Worm (Caenorhabditis elegans) whole organism, L1 larva: ENCODE results near the gene ccdc-55.

Experiments
- C04F5.9 ChIP-seq: sonication (generic microtip); optimal IDR thresholded peaks from 2 replicates; lab custom pipeline; 2016; ENCODE audit warnings: missing genetic modification characterization, missing compliant biosample characterization
- C34B4.2 ChIP-seq: sonication (generic microtip); optimal IDR thresholded peaks from 2 replicates; lab custom pipeline; 2017; ENCODE audit warnings: mild to moderate bottlenecking, missing genetic modification characterization, missing compliant biosample characterization
- F16B12.6 ChIP-seq: fragments of 150-350 bp; optimal IDR thresholded peaks from 2 replicates; lab custom pipeline; 2014; ENCODE audit warnings: missing biosample characterization, missing genetic modification characterization
- ceh-63 ChIP-seq: fragments of 200-800 bp; sonication (Bioruptor generic); optimal IDR thresholded peaks from 2 replicates; lab custom pipeline; 2018; ENCODE audit warnings: mild to moderate bottlenecking, missing genetic modification characterization, missing compliant biosample characterization
- ceh-82 ChIP-seq, 3 experiments: fragments of 150-350 bp in 1 of 3; sonication (generic microtip) in 2 of 3; optimal IDR thresholded peaks; 2 replicates each; lab custom pipeline; 2014 to 2017; ENCODE audit warnings: missing biosample characterization in 3 of 3, missing genetic modification characterization in 3 of 3
- dsc-1 ChIP-seq: sonication (generic microtip); optimal IDR thresholded peaks from 2 replicates; lab custom pipeline; 2016; ENCODE audit warnings: mild to moderate bottlenecking, missing genetic modification characterization, missing compliant biosample characterization
- efl-1 ChIP-seq, 4 experiments: fragments of 150-350 bp; optimal IDR thresholded peaks in 3 of 4; peaks in 1 of 4; 1 replicate in 1 of 4; 2 replicates in 3 of 4; lab custom pipeline; 2014; ENCODE audit warnings: missing biosample characterization in 2 of 4, missing genetic modification characterization in 2 of 4, missing genetic modification reagents in 2 of 4
- elt-3 ChIP-seq, 6 experiments: fragments of 150-350 bp in 1 of 6; sonication (generic microtip); optimal IDR thresholded peaks; 2 replicates each; lab custom pipeline; 2017 to 2018; ENCODE audit warnings: missing biosample characterization in 6 of 6, missing genetic modification characterization in 6 of 6, inconsistent platforms in 1 of 6
- ets-5 ChIP-seq: fragments of 200-800 bp; sonication (Bioruptor generic); IDR thresholded peaks from 2 replicates; pipeline ENCODE4 v1.3.6; 2022; ENCODE audit warnings: missing genetic modification characterization, missing compliant biosample characterization
- fkh-10 ChIP-seq: sonication (generic microtip); optimal IDR thresholded peaks from 2 replicates; lab custom pipeline; 2017; ENCODE audit warnings: missing biosample characterization, missing genetic modification reagents, missing genetic modification characterization
- fos-1 ChIP-seq: fragments of 150-350 bp; optimal IDR thresholded peaks from 2 replicates; lab custom pipeline; 2014; ENCODE audit warnings: missing biosample characterization, missing genetic modification characterization
- irx-1 ChIP-seq: sonication (generic microtip); optimal IDR thresholded peaks from 2 replicates; lab custom pipeline; 2016; ENCODE audit warnings: missing genetic modification characterization, missing compliant biosample characterization
- isw-1 ChIP-seq: fragments of 200-800 bp; sonication (Bioruptor generic); IDR thresholded peaks from 2 replicates; pipeline ENCODE4 v1.3.6; 2022; ENCODE audit warnings: missing genetic modification characterization, missing compliant biosample characterization
- jun-1 ChIP-seq: fragments of 150-350 bp; optimal IDR thresholded peaks from 2 replicates; lab custom pipeline; 2014; ENCODE audit warnings: missing biosample characterization, missing genetic modification reagents, missing genetic modification characterization
- lin-13 ChIP-seq: fragments of 150-350 bp; optimal IDR thresholded peaks from 2 replicates; lab custom pipeline; 2014; ENCODE audit warnings: missing biosample characterization, missing genetic modification reagents, missing genetic modification characterization
- lin-15B ChIP-seq: fragments of 150-350 bp; sonication (generic microtip); optimal IDR thresholded peaks from 3 replicates; lab custom pipeline; 2014; ENCODE audit warnings: missing biosample characterization, missing genetic modification characterization
- lin-35 ChIP-seq, 2 experiments: fragments of 150-350 bp; optimal IDR thresholded peaks; 2 replicates each; lab custom pipeline; 2014; ENCODE audit warnings: missing biosample characterization in 2 of 2, missing genetic modification characterization in 2 of 2, missing genetic modification reagents in 2 of 2
- lin-39 ChIP-seq: fragments of 150-350 bp; optimal IDR thresholded peaks from 2 replicates; lab custom pipeline; 2014; ENCODE audit warnings: missing biosample characterization, missing genetic modification reagents, missing genetic modification characterization
- lir-3 ChIP-seq: sonication (generic microtip); optimal IDR thresholded peaks from 2 replicates; lab custom pipeline; 2016; ENCODE audit warnings: mild to moderate bottlenecking, missing genetic modification characterization, moderate library complexity, missing compliant biosample characterization; ENCODE audit not compliant: poor library complexity
- lsy-2 ChIP-seq, 2 experiments: fragments of 150-350 bp; optimal IDR thresholded peaks; 2 replicates each; lab custom pipeline; 2014; ENCODE audit warnings: missing biosample characterization in 2 of 2, missing genetic modification characterization in 2 of 2
- mab-9 ChIP-seq: fragments of 200-800 bp; sonication (Bioruptor generic); IDR thresholded peaks from 2 replicates; pipeline ENCODE4 v1.3.6; 2022; ENCODE audit warnings: missing genetic modification reagents, missing genetic modification characterization, missing compliant biosample characterization
- mep-1 ChIP-seq: fragments of 150-350 bp; optimal IDR thresholded peaks from 2 replicates; lab custom pipeline; 2014; ENCODE audit warnings: missing biosample characterization, missing genetic modification characterization
- nhr-12 ChIP-seq: sonication (generic microtip); optimal IDR thresholded peaks from 2 replicates; lab custom pipeline; 2017; ENCODE audit warnings: missing biosample characterization, missing genetic modification characterization
- nhr-20 ChIP-seq: sonication (generic microtip); optimal IDR thresholded peaks from 2 replicates; lab custom pipeline; 2016; ENCODE audit warnings: mild to moderate bottlenecking, missing genetic modification characterization, missing compliant biosample characterization
- nhr-28 ChIP-seq: fragments of 150-350 bp; optimal IDR thresholded peaks from 2 replicates; lab custom pipeline; 2014; ENCODE audit warnings: missing biosample characterization, missing genetic modification characterization
- nhr-47 ChIP-seq: sonication (generic microtip); optimal IDR thresholded peaks from 2 replicates; lab custom pipeline; 2016; ENCODE audit warnings: mild to moderate bottlenecking, missing genetic modification characterization, moderate library complexity, missing compliant biosample characterization
- nhr-71 ChIP-seq: sonication (generic microtip); optimal IDR thresholded peaks from 2 replicates; lab custom pipeline; 2016; ENCODE audit warnings: mild to moderate bottlenecking, missing genetic modification characterization, moderate library complexity, missing compliant biosample characterization
- nhr-76 ChIP-seq: sonication (generic microtip); optimal IDR thresholded peaks from 2 replicates; lab custom pipeline; 2017; ENCODE audit warnings: missing biosample characterization, missing genetic modification characterization
- nhr-77 ChIP-seq: fragments of 150-350 bp; optimal IDR thresholded peaks from 2 replicates; lab custom pipeline; 2014; ENCODE audit warnings: missing biosample characterization, missing genetic modification characterization
- nhr-85 ChIP-seq: sonication (generic microtip); peaks from one replicate; lab custom pipeline; 2016; ENCODE audit warnings: missing genetic modification characterization, inconsistent platforms, missing compliant biosample characterization
- nhr-90 ChIP-seq: sonication (generic microtip); optimal IDR thresholded peaks from 2 replicates; lab custom pipeline; 2016; ENCODE audit warnings: mild to moderate bottlenecking, missing genetic modification characterization, missing compliant biosample characterization; ENCODE audit not compliant: poor library complexity
- pax-3 ChIP-seq: fragments of 200-800 bp; sonication (Bioruptor generic); optimal IDR thresholded peaks from 2 replicates; lab custom pipeline; 2018; ENCODE audit warnings: mild to moderate bottlenecking, missing genetic modification characterization, moderate library complexity, missing compliant biosample characterization
- pqm-1 ChIP-seq: sonication (generic microtip); optimal IDR thresholded peaks from 3 replicates; lab custom pipeline; 2017; ENCODE audit warnings: missing biosample characterization, missing genetic modification characterization
- skn-1 ChIP-seq: fragments of 150-350 bp; optimal IDR thresholded peaks from 2 replicates; lab custom pipeline; 2014; ENCODE audit warnings: missing biosample characterization, missing genetic modification characterization
- swsn-7 ChIP-seq: sonication (generic microtip); optimal IDR thresholded peaks from 2 replicates; lab custom pipeline; 2016; ENCODE audit warnings: missing genetic modification characterization, missing compliant biosample characterization
- tlp-1 ChIP-seq: fragments of 150-350 bp; optimal IDR thresholded peaks from 2 replicates; lab custom pipeline; 2014; ENCODE audit warnings: missing biosample characterization, missing genetic modification characterization
- ztf-4 ChIP-seq: fragments of 150-350 bp; optimal IDR thresholded peaks from 2 replicates; lab custom pipeline; 2014; ENCODE audit warnings: missing biosample characterization, missing genetic modification characterization

Gene ccdc-55

DNA sequence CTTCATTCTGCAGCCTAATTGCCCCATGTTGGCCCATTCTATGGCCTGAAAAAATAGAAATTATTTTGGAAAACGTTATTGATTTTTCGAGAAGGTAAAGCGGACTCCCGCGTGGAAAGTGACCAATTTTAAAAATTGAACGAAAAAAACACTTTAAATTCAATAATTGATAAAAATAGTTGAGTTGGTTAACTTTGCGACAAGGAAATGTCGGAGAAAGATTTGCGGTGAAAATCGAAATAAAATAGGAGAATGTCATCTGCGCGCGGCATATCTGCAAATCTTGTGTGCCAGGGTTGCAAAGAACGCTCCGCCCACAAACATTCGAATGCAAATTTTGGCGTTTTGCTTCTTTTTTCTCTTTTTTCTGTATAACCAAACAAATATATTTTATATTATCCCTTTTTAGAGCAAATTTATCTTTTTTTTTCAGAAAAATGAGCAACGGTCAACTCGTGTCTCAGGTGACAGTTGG, 2.4 kb upstream of the ccdc-55 start, which contains the start of the genes rnf-121 and C16C10.4 (continued):
- TF ChIP-seq lsy-2 (tag; optimal IDR thresholded peaks at IDR 0.05; lab: Kevin White, UChicago), result peak; percentile 69 to 74
- TF ChIP-seq nhr-76 (tag; lab: Kevin White, UChicago), result no peak
- no peak for TF ChIP-seq lin-13 (GFP tag; lab: Kevin White, UChicago)
- peak; percentile 76 for TF ChIP-seq nhr-71
- no peak for TF ChIP-seq nhr-77 (tag; lab: Kevin White, UChicago)
- no peak for TF ChIP-seq lir-3 (tag; lab: Kevin White, UChicago)
- no peak for TF ChIP-seq ceh-63 (GFP tag; lab: Kevin White, UChicago)
- peak; percentile 74 for TF ChIP-seq mep-1 (tag; lab: Kevin White, UChicago)
- peak; percentile 35; the same call in 1 of the 2 replicates for TF ChIP-seq isw-1 (GFP tag; lab: Robert Waterston, UW)
- peak; percentile 45 for TF ChIP-seq jun-1 (tag; lab: Kevin White, UChicago)
- peak; percentile 76 for TF ChIP-seq nhr-47 (tag; lab: Kevin White, UChicago)
- TF ChIP-seq pax-3 (tag; lab: Kevin White, UChicago), result no peak
- TF ChIP-seq elt-3 (tag; optimal IDR thresholded peaks at IDR 0.05; lab: Kevin White, UChicago), result peak in 1 of 6 experiments; percentile 50
- TF ChIP-seq ztf-4 (tag; lab: Kevin White, UChicago), result peak; percentile 51
- peak; percentile 81 for TF ChIP-seq nhr-85 (tag; lab: Kevin White, UChicago)
- TF ChIP-seq C04F5.9, result peak; percentile 21
- TF ChIP-seq tlp-1 (tag; lab: Kevin White, UChicago), result no peak
- peak; percentile 60 for TF ChIP-seq lin-39 (tag; lab: Kevin White, UChicago)
- TF ChIP-seq fos-1 (tag; lab: Kevin White, UChicago), result no peak
- TF ChIP-seq lin-35 (GFP tag; optimal IDR thresholded peaks at IDR 0.05; lab: Kevin White, UChicago), result peak in 1 of 2 experiments; percentile 72
- peak; percentile 79 for TF ChIP-seq nhr-90
- no peak for TF ChIP-seq nhr-12 (tag; lab: Kevin White, UChicago)
- TF ChIP-seq irx-1 (tag; lab: Kevin White, UChicago), result peak; percentile 58
- peak; percentile 64 for TF ChIP-seq nhr-20
- TF ChIP-seq mab-9, result 0 out of 2 replicates have a peak, but pooled peaks have one; percentile 23
- no peak for TF ChIP-seq pqm-1
- peak; percentile 46 for TF ChIP-seq skn-1 (tag; lab: Kevin White, UChicago)

DNA sequence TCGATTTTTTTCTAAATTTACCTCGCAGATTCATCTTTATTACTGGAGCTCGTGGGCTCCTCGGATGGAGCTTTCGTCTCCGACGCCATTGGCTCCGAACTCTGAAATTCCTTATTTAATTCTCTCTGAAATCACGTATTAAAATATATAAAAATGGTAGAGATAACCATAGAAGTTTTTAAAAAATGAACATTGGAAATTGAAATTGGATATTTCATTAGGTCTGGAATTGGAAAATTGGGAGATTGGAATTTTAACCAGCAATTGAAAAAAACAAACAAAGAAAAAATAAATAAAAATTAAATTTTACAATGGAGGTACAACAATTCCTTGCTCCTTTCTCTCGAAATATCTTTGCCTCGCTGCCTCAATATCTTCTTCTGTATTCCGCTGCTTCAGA, 1.8 kb downstream of the ccdc-55 start, which contains the start of gene rnf-5:
rnf-5 (minus strand) TSS at position 101 of the 400 bp plus-strand sequence.
- TF ChIP-seq dsc-1 (tag; lab: Kevin White, UChicago) (no peak), fkh-10 (no peak), tlp-1 (tag; lab: Kevin White, UChicago) (no peak), F16B12.6 (tag; lab: Kevin White, UChicago) (no peak), C34B4.2 (no peak), elt-3 (tag; optimal IDR thresholded peaks at IDR 0.05; lab: Kevin White, UChicago) (no peak), lin-15B (no peak), nhr-28 (tag; lab: Kevin White, UChicago) (no peak), nhr-85 (tag; lab: Kevin White, UChicago) (no peak), efl-1 (optimal IDR thresholded peaks at IDR 0.05; lab: Kevin White, UChicago) (no peak), efl-1 (GFP tag; optimal IDR thresholded peaks at IDR 0.05 in 1 of 2; lab: Kevin White, UChicago) (no peak), ceh-82 (tag; optimal IDR thresholded peaks at IDR 0.05; lab: Kevin White, UChicago) (no peak)

- TF ChIP-seq irx-1 (tag; lab: Kevin White, UChicago), result no peak
- TF ChIP-seq, all 84 proteins: peak for 0
Measured at ce11 chrIII:4164071-4164470, 4.5 kb downstream of the ccdc-55 start, which contains the start of gene C16C10.8. C16C10.8 (minus strand) TSS chrIII:4164171.

DNA sequence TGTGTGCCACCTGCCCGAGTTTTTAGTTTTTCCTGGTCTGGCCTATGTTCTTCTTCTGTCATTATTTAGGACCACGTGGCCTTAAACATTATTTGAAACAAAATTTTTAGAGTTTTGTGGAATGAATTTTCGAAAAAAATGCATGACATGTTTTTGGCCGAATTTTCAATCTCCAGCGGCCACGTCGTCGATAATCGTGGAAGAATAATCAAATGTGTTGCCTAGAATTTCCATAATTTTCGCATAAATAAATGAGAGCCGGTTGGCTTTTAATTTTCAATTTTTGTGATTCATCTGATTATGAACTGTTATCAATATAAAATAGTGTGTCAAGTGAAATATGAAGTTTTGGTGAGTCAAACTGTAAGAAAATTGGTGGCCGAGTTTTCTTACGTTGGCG, 7.6 kb downstream of the ccdc-55 start, which contains the start of gene C01G12.16:
C01G12.16 (plus strand) TSS at position 301 of the 400 bp plus-strand sequence.
- TF ChIP-seq swsn-7 (no peak), mab-9 (no peak), F16B12.6 (tag; lab: Kevin White, UChicago) (no peak), mep-1 (tag; lab: Kevin White, UChicago) (no peak), ceh-63 (GFP tag; lab: Kevin White, UChicago) (no peak), lir-3 (tag; lab: Kevin White, UChicago) (no peak), ets-5 (GFP tag; lab: Robert Waterston, UW) (no peak)
